Fruit fly (Drosophila melanogaster): ENCODE results near the gene CG13377.

dm6 chrX:294839-295238 lies 31.0 kb upstream of the CG13377 start, which contains the start of gene CG13375:
- TF ChIP-seq CG10348 (GFP tag; IDR thresholded peaks at IDR 0.05) = no peak
- TF ChIP-seq EcR (GFP tag; optimal IDR thresholded peaks at IDR 0.05) = no peak
- no peak for TF ChIP-seq CG8159 (tag; optimal IDR thresholded peaks at IDR 0.05)
- no peak for TF ChIP-seq CG15710 (tag; optimal IDR thresholded peaks at IDR 0.05)
- no peak for TF ChIP-seq CG14655 (GFP tag; optimal IDR thresholded peaks at IDR 0.05)

Measured in whole organism, pupa.